Worm (Caenorhabditis elegans) whole organism, L1 larva: ENCODE measurements around the gene Y26E6A.2.

ENCODE experiments used
- C16A3.4 ChIP-seq: fragments of 150-350 bp; optimal IDR thresholded peaks from 2 replicates; lab custom pipeline; 2014; ENCODE audit warnings: missing biosample characterization, missing genetic modification characterization
- aha-1 ChIP-seq: fragments of 150-350 bp; optimal IDR thresholded peaks from 2 replicates; lab custom pipeline; 2014; ENCODE audit warnings: missing biosample characterization, missing genetic modification characterization
- aly-2 ChIP-seq: fragments of 150-350 bp; optimal IDR thresholded peaks from 2 replicates; lab custom pipeline; 2014; ENCODE audit warnings: missing biosample characterization, missing genetic modification characterization
- ama-1 ChIP-seq: fragments of 150-350 bp; optimal IDR thresholded peaks from 2 replicates; lab custom pipeline; 2014
- ceh-8 ChIP-seq: fragments of 200-800 bp; sonication (Bioruptor generic); optimal IDR thresholded peaks from 2 replicates; lab custom pipeline; 2018; ENCODE audit warnings: mild to moderate bottlenecking, missing genetic modification characterization, moderate library complexity, missing compliant biosample characterization
- ceh-82 ChIP-seq, 3 experiments: fragments of 150-350 bp in 1 of 3; sonication (generic microtip) in 2 of 3; optimal IDR thresholded peaks; 2 replicates each; lab custom pipeline; 2014 to 2017; ENCODE audit warnings: missing biosample characterization in 3 of 3, missing genetic modification characterization in 3 of 3
- ceh-88 ChIP-seq: fragments of 200-800 bp; sonication (Bioruptor generic); IDR thresholded peaks from 2 replicates; pipeline ENCODE4 v1.3.6; 2022; ENCODE audit warnings: missing genetic modification characterization, missing compliant biosample characterization
- ceh-90 ChIP-seq: sonication (generic microtip); optimal IDR thresholded peaks from 2 replicates; lab custom pipeline; 2016; ENCODE audit warnings: missing genetic modification characterization, missing compliant biosample characterization
- dpl-1 ChIP-seq, 3 experiments: fragments of 150-350 bp in 2 of 3; sonication (generic microtip) in 1 of 3; optimal IDR thresholded peaks; 2 replicates each; lab custom pipeline; 2014 to 2017; ENCODE audit warnings: missing biosample characterization in 3 of 3, missing genetic modification characterization in 3 of 3, missing genetic modification reagents in 3 of 3
- dsc-1 ChIP-seq: sonication (generic microtip); optimal IDR thresholded peaks from 2 replicates; lab custom pipeline; 2016; ENCODE audit warnings: mild to moderate bottlenecking, missing genetic modification characterization, missing compliant biosample characterization
- efl-1 ChIP-seq, 4 experiments: fragments of 150-350 bp; optimal IDR thresholded peaks in 3 of 4; peaks in 1 of 4; 1 replicate in 1 of 4; 2 replicates in 3 of 4; lab custom pipeline; 2014; ENCODE audit warnings: missing biosample characterization in 2 of 4, missing genetic modification characterization in 2 of 4, missing genetic modification reagents in 2 of 4
- egl-27 ChIP-seq, 2 experiments: fragments of 150-350 bp in 1 of 2; sonication (generic microtip); optimal IDR thresholded peaks; 3 replicates each; lab custom pipeline; 2017 to 2018; ENCODE audit warnings: missing biosample characterization in 2 of 2, missing genetic modification characterization in 2 of 2, missing genetic modification reagents in 2 of 2
- elt-3 ChIP-seq, 6 experiments: fragments of 150-350 bp in 1 of 6; sonication (generic microtip); optimal IDR thresholded peaks; 2 replicates each; lab custom pipeline; 2017 to 2018; ENCODE audit warnings: missing biosample characterization in 6 of 6, missing genetic modification characterization in 6 of 6, inconsistent platforms in 1 of 6
- fkh-8 ChIP-seq: sonication (generic microtip); optimal IDR thresholded peaks from 2 replicates; lab custom pipeline; 2016; ENCODE audit warnings: mild to moderate bottlenecking, missing genetic modification characterization, missing compliant biosample characterization
- grh-1 ChIP-seq: fragments of 200-800 bp; sonication (Bioruptor generic); IDR thresholded peaks from 2 replicates; pipeline ENCODE4 v1.3.6; 2022; ENCODE audit warnings: missing genetic modification reagents, missing genetic modification characterization, missing compliant biosample characterization
- hpl-2 ChIP-seq: fragments of 150-350 bp; optimal IDR thresholded peaks from 2 replicates; lab custom pipeline; 2014; ENCODE audit warnings: missing biosample characterization, missing genetic modification reagents, missing genetic modification characterization
- irx-1 ChIP-seq: sonication (generic microtip); optimal IDR thresholded peaks from 2 replicates; lab custom pipeline; 2016; ENCODE audit warnings: missing genetic modification characterization, missing compliant biosample characterization
- lin-14 ChIP-seq: fragments of 200-800 bp; sonication (Bioruptor generic); optimal IDR thresholded peaks from 2 replicates; lab custom pipeline; 2018; ENCODE audit warnings: mild to moderate bottlenecking, missing genetic modification characterization, moderate library complexity, missing compliant biosample characterization
- lin-15B ChIP-seq: fragments of 150-350 bp; sonication (generic microtip); optimal IDR thresholded peaks from 3 replicates; lab custom pipeline; 2014; ENCODE audit warnings: missing biosample characterization, missing genetic modification characterization
- lin-35 ChIP-seq, 2 experiments: fragments of 150-350 bp; optimal IDR thresholded peaks; 2 replicates each; lab custom pipeline; 2014; ENCODE audit warnings: missing biosample characterization in 2 of 2, missing genetic modification characterization in 2 of 2, missing genetic modification reagents in 2 of 2
- lsy-2 ChIP-seq, 2 experiments: fragments of 150-350 bp; optimal IDR thresholded peaks; 2 replicates each; lab custom pipeline; 2014; ENCODE audit warnings: missing biosample characterization in 2 of 2, missing genetic modification characterization in 2 of 2
- nhr-19 ChIP-seq: fragments of 200-800 bp; sonication (Bioruptor generic); conservative IDR thresholded peaks from 2 replicates; pipeline ENCODE4 v1.3.6; 2022; ENCODE audit warnings: missing genetic modification characterization, missing compliant biosample characterization
- nhr-20 ChIP-seq: sonication (generic microtip); optimal IDR thresholded peaks from 2 replicates; lab custom pipeline; 2016; ENCODE audit warnings: mild to moderate bottlenecking, missing genetic modification characterization, missing compliant biosample characterization
- nhr-237 ChIP-seq: fragments of 150-350 bp; optimal IDR thresholded peaks from 2 replicates; lab custom pipeline; 2014; ENCODE audit warnings: missing biosample characterization, missing genetic modification characterization
- nhr-47 ChIP-seq: sonication (generic microtip); optimal IDR thresholded peaks from 2 replicates; lab custom pipeline; 2016; ENCODE audit warnings: mild to moderate bottlenecking, missing genetic modification characterization, moderate library complexity, missing compliant biosample characterization
- nhr-71 ChIP-seq: sonication (generic microtip); optimal IDR thresholded peaks from 2 replicates; lab custom pipeline; 2016; ENCODE audit warnings: mild to moderate bottlenecking, missing genetic modification characterization, moderate library complexity, missing compliant biosample characterization
- nhr-76 ChIP-seq: sonication (generic microtip); optimal IDR thresholded peaks from 2 replicates; lab custom pipeline; 2017; ENCODE audit warnings: missing biosample characterization, missing genetic modification characterization
- nhr-84 ChIP-seq: sonication (generic microtip); optimal IDR thresholded peaks from 2 replicates; lab custom pipeline; 2017; ENCODE audit warnings: missing biosample characterization, missing genetic modification characterization
- nhr-85 ChIP-seq: sonication (generic microtip); peaks from one replicate; lab custom pipeline; 2016; ENCODE audit warnings: missing genetic modification characterization, inconsistent platforms, missing compliant biosample characterization
- nhr-90 ChIP-seq: sonication (generic microtip); optimal IDR thresholded peaks from 2 replicates; lab custom pipeline; 2016; ENCODE audit warnings: mild to moderate bottlenecking, missing genetic modification characterization, missing compliant biosample characterization; ENCODE audit not compliant: poor library complexity
- pax-3 ChIP-seq: fragments of 200-800 bp; sonication (Bioruptor generic); optimal IDR thresholded peaks from 2 replicates; lab custom pipeline; 2018; ENCODE audit warnings: mild to moderate bottlenecking, missing genetic modification characterization, moderate library complexity, missing compliant biosample characterization
- rnt-1 ChIP-seq: sonication (generic microtip); optimal IDR thresholded peaks from 2 replicates; lab custom pipeline; 2016; ENCODE audit warnings: mild to moderate bottlenecking, missing genetic modification characterization, moderate library complexity, missing compliant biosample characterization
- skn-1 ChIP-seq: fragments of 150-350 bp; optimal IDR thresholded peaks from 2 replicates; lab custom pipeline; 2014; ENCODE audit warnings: missing biosample characterization, missing genetic modification characterization
- snu-23 ChIP-seq: sonication (generic microtip); optimal IDR thresholded peaks from 2 replicates; lab custom pipeline; 2016; ENCODE audit warnings: missing genetic modification characterization, missing compliant biosample characterization
- sup-37 ChIP-seq: fragments of 200-800 bp; sonication (Bioruptor generic); optimal IDR thresholded peaks from 2 replicates; lab custom pipeline; 2018; ENCODE audit warnings: mild to moderate bottlenecking, missing genetic modification characterization, missing compliant biosample characterization
- swsn-7 ChIP-seq: sonication (generic microtip); optimal IDR thresholded peaks from 2 replicates; lab custom pipeline; 2016; ENCODE audit warnings: missing genetic modification characterization, missing compliant biosample characterization
- zip-4 ChIP-seq: fragments of 200-800 bp; sonication (Bioruptor generic); optimal IDR thresholded peaks from 2 replicates; lab custom pipeline; 2018; ENCODE audit warnings: mild to moderate bottlenecking, missing genetic modification characterization, moderate library complexity, missing compliant biosample characterization
- ztf-4 ChIP-seq: fragments of 150-350 bp; optimal IDR thresholded peaks from 2 replicates; lab custom pipeline; 2014; ENCODE audit warnings: missing biosample characterization, missing genetic modification characterization

Y26E6A.2 gene

ce11 chrX:13920374-13920986 lies 6.3 kb upstream of the Y26E6A.2 start (continued):
- TF ChIP-seq hpl-2 = peak; percentile 30
- TF ChIP-seq aha-1 (tag; lab: Kevin White, UChicago) = no peak
- TF ChIP-seq egl-27 (tag; optimal IDR thresholded peaks at IDR 0.05; lab: Kevin White, UChicago) = no peak
- no peak for TF ChIP-seq irx-1 (tag; lab: Kevin White, UChicago)
- peak; percentile 98 for TF ChIP-seq nhr-85 (tag; lab: Kevin White, UChicago)
- TF ChIP-seq ceh-88 = no peak
- no peak for TF ChIP-seq pax-3 (tag; lab: Kevin White, UChicago)
- TF ChIP-seq sup-37 (GFP tag; lab: Kevin White, UChicago) = no peak
- TF ChIP-seq C16A3.4 (tag; lab: Kevin White, UChicago) = peak; percentile 64
- no peak for TF ChIP-seq ama-1
- peak; percentile 52 to 99 (median 97) for TF ChIP-seq elt-3 (tag; optimal IDR thresholded peaks at IDR 0.05; lab: Kevin White, UChicago)
- peak; percentile 55 for TF ChIP-seq swsn-7 (tag; lab: Kevin White, UChicago)
- peak; percentile 56 for TF ChIP-seq nhr-19 (GFP tag; lab: Robert Waterston, UW)
- no peak for TF ChIP-seq ceh-8 (GFP tag; lab: Kevin White, UChicago)
- TF ChIP-seq aly-2 (tag; lab: Kevin White, UChicago) = no peak
- TF ChIP-seq lin-35 (GFP tag; optimal IDR thresholded peaks at IDR 0.05; lab: Kevin White, UChicago) = peak in 1 of 2 experiments; percentile 59
- TF ChIP-seq zip-4 (GFP tag; lab: Kevin White, UChicago) = no peak
- peak; percentile 58 for TF ChIP-seq nhr-47 (tag; lab: Kevin White, UChicago)
- peak; percentile 72 for TF ChIP-seq nhr-90
- peak in 1 of 3 experiments; percentile 13 for TF ChIP-seq ceh-82 (tag; optimal IDR thresholded peaks at IDR 0.05; lab: Kevin White, UChicago)
- TF ChIP-seq lsy-2 (tag; optimal IDR thresholded peaks at IDR 0.05; lab: Kevin White, UChicago) = peak; percentile 19 to 65
- peak; percentile 3 for TF ChIP-seq rnt-1
- TF ChIP-seq fkh-8 (tag; lab: Kevin White, UChicago) = no peak

ce11 chrX:13918143-13918542 lies 4.0 kb upstream of the Y26E6A.2 start:
- TF ChIP-seq elt-3 (tag; optimal IDR thresholded peaks at IDR 0.05; lab: Kevin White, UChicago) (peak in 2 of 6 experiments; percentile 58 to 82), nhr-47 (tag; lab: Kevin White, UChicago) (peak; percentile 29), nhr-84 (tag; lab: Kevin White, UChicago) (no peak), fkh-8 (tag; lab: Kevin White, UChicago) (peak; percentile 6), nhr-71 (peak; percentile 27), ztf-4 (no peak), ceh-90 (tag; lab: Kevin White, UChicago) (no peak), nhr-76 (tag; lab: Kevin White, UChicago) (no peak), zip-4 (GFP tag; lab: Kevin White, UChicago) (no peak), ceh-88 (no peak), lin-15B (tag; lab: Kevin White, UChicago) (peak; percentile 0), ceh-8 (GFP tag; lab: Kevin White, UChicago) (no peak), dsc-1 (tag; lab: Kevin White, UChicago) (peak; percentile 18), grh-1 (GFP tag; lab: Robert Waterston, UW) (0 out of 2 replicates have a peak, but pooled peaks have one; percentile 7), lin-14 (peak; percentile 4), lsy-2 (tag; optimal IDR thresholded peaks at IDR 0.05; lab: Kevin White, UChicago) (peak in 1 of 2 experiments; percentile 28), nhr-237 (tag; lab: Kevin White, UChicago) (no peak), snu-23 (GFP tag; lab: Kevin White, UChicago) (peak; percentile 12), dpl-1 (GFP tag; optimal IDR thresholded peaks at IDR 0.05; lab: Kevin White, UChicago) (peak; percentile 67 to 74 (median 67)), nhr-20 (tag; lab: Kevin White, UChicago) (peak; percentile 15), skn-1 (tag; lab: Kevin White, UChicago) (peak; percentile 33), lin-35 (GFP tag; optimal IDR thresholded peaks at IDR 0.05; lab: Kevin White, UChicago) (peak; percentile 47 to 72), efl-1 (optimal IDR thresholded peaks at IDR 0.05; lab: Kevin White, UChicago) (peak; percentile 49 to 64), efl-1 (GFP tag; optimal IDR thresholded peaks at IDR 0.05 in 1 of 2; lab: Kevin White, UChicago) (peak; percentile 71 to 96)
